Fruit fly (Drosophila melanogaster): ENCODE data around the gene CG43155.

The CG43155 gene

DNA sequence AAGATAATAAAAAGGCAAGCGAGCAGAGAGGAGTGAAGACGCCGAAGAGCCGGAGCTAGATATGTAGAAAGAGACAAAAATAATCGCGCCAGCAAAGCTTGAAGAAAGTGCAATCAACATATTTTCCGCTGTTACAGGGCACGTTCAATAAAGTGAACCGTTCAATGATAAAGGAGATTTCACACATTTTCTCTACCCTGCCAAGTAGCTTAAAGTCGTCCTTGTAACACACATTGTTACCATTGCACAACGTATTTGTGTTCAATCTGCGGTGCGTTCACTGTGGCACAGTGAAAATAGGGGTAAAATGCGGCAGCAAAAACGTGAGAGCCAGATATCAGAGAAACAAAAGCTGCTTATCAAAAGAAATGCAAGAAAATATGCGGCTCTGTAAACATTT, 39.9 kb downstream of the CG43155 start (continued):
- TF ChIP-seq Ssrp (tag; optimal IDR thresholded peaks at IDR 0.05) (peak; percentile 34), CG8944 (GFP tag; optimal IDR thresholded peaks at IDR 0.05) (no peak), odd (GFP tag; optimal IDR thresholded peaks at IDR 0.05) (no peak), Asciz (GFP tag; optimal IDR thresholded peaks at IDR 0.05) (peak; percentile 50), Atf-2 (GFP tag; optimal IDR thresholded peaks at IDR 0.05) (no peak), hbn (GFP tag; IDR thresholded peaks at IDR 0.05; ENCODE audit: partially characterized antibody) (no peak), luna (GFP tag; optimal IDR thresholded peaks at IDR 0.05) (no peak), mam (GFP tag; optimal IDR thresholded peaks at IDR 0.05) (peak; percentile 26), phol (tag; optimal IDR thresholded peaks at IDR 0.05) (peak; percentile 42), CG1792 (GFP tag; optimal IDR thresholded peaks at IDR 0.05) (no peak), CG32532 (GFP tag; IDR thresholded peaks at IDR 0.05) (peak; percentile 36; the same call in 1 of the 2 replicates), salm (tag; optimal IDR thresholded peaks at IDR 0.05) (no peak), CG12744 (GFP tag; optimal IDR thresholded peaks at IDR 0.05) (no peak), nom (GFP tag; optimal IDR thresholded peaks at IDR 0.05) (peak; percentile 30), pfk (GFP tag; optimal IDR thresholded peaks at IDR 0.05) (no peak), CG11695 (GFP tag; IDR thresholded peaks at IDR 0.05) (no peak), tap (tag; optimal IDR thresholded peaks at IDR 0.05) (no peak), tup (GFP tag; optimal IDR thresholded peaks at IDR 0.05) (no peak), jing (GFP tag; optimal IDR thresholded peaks at IDR 0.05) (no peak), Ets65A (GFP tag) (peak; percentile 93), Mrtf (GFP tag; IDR thresholded peaks at IDR 0.05) (peak; percentile 43; the same call in 1 of the 3 replicates), dysf (GFP tag; IDR thresholded peaks at IDR 0.05) (peak; percentile 34; the same call in 1 of the 3 replicates), CG17829 (tag; optimal IDR thresholded peaks at IDR 0.05) (peak; percentile 24), CG13775 (GFP tag; optimal IDR thresholded peaks at IDR 0.05) (no peak), org-1 (GFP tag; optimal IDR thresholded peaks at IDR 0.05) (peak; percentile 19), sna (GFP tag; IDR thresholded peaks at IDR 0.05; ENCODE audit: partially characterized antibody) (no peak), Sox102F (GFP tag; optimal IDR thresholded peaks at IDR 0.05) (peak; percentile 75), HLH3B (GFP tag; IDR thresholded peaks at IDR 0.05) (peak; percentile 39; the same call in 1 of the 2 replicates), Hr78 (GFP tag; optimal IDR thresholded peaks at IDR 0.05) (no peak), dm (GFP tag; optimal IDR thresholded peaks at IDR 0.05) (no peak), CG12942 (GFP tag; optimal IDR thresholded peaks at IDR 0.05) (peak; percentile 3), HLH54F (GFP tag; optimal IDR thresholded peaks at IDR 0.05) (no peak), inv (GFP tag; IDR thresholded peaks at IDR 0.05; ENCODE audit: partially characterized antibody) (no peak), ERR (GFP tag; optimal IDR thresholded peaks at IDR 0.05) (no peak), CG7271 (tag; optimal IDR thresholded peaks at IDR 0.05) (no peak), emc (GFP tag; optimal IDR thresholded peaks at IDR 0.05) (no peak), CG12299 (tag; optimal IDR thresholded peaks at IDR 0.05) (no peak), br (optimal IDR thresholded peaks at IDR 0.05) (no peak), CG11093 (GFP tag; IDR thresholded peaks at IDR 0.05) (peak; percentile 42; the same call in 1 of the 3 replicates), CG4328 (GFP tag; optimal IDR thresholded peaks at IDR 0.05) (no peak), CG6254 (GFP tag; optimal IDR thresholded peaks at IDR 0.05) (no peak), PHDP (tag; optimal IDR thresholded peaks at IDR 0.05) (peak; percentile 15), Nf-YB (GFP tag; optimal IDR thresholded peaks at IDR 0.05) (no peak), CG2129 (GFP tag; IDR thresholded peaks at IDR 0.05; ENCODE audit: partially characterized antibody) (no peak), Ptx1 (GFP tag; IDR thresholded peaks at IDR 0.05) (peak; percentile 40; the same call in 1 of the 2 replicates), Nf-YC (tag; optimal IDR thresholded peaks at IDR 0.05) (no peak), CG9437 (GFP tag; optimal IDR thresholded peaks at IDR 0.05) (no peak), CrebB (tag; optimal IDR thresholded peaks at IDR 0.05) (no peak), peb (GFP tag; IDR thresholded peaks at IDR 0.05) (no peak), stwl (tag; optimal IDR thresholded peaks at IDR 0.05) (no peak), CoRest (tag; optimal IDR thresholded peaks at IDR 0.05) (no peak)
